Worm (Caenorhabditis elegans) whole organism, L3 larva: ENCODE data around the gene lgc-1.

Experiments used
- R02D3.7 ChIP-seq: fragments of 150-350 bp; optimal IDR thresholded peaks from 2 replicates; lab custom pipeline; 2014; ENCODE audit warnings: missing biosample characterization, missing genetic modification characterization
- ZK546.5 ChIP-seq: sonication (generic microtip); optimal IDR thresholded peaks from 2 replicates; lab custom pipeline; 2017; ENCODE audit warnings: missing biosample characterization, missing genetic modification characterization
- aly-2 ChIP-seq: fragments of 150-350 bp; optimal IDR thresholded peaks from 2 replicates; lab custom pipeline; 2014; ENCODE audit warnings: missing biosample characterization, missing genetic modification characterization
- ama-1 ChIP-seq: fragments of 150-350 bp; optimal IDR thresholded peaks from 2 replicates; lab custom pipeline; 2018
- ceh-16 ChIP-seq: sonication (generic microtip); optimal IDR thresholded peaks from 2 replicates; lab custom pipeline; 2017; ENCODE audit warnings: missing biosample characterization, missing genetic modification characterization
- ceh-28 ChIP-seq: fragments of 150-350 bp; optimal IDR thresholded peaks from 2 replicates; lab custom pipeline; 2014; ENCODE audit warnings: missing biosample characterization, missing genetic modification reagents, missing genetic modification characterization
- daf-12 ChIP-seq: fragments of 150-350 bp; optimal IDR thresholded peaks from 2 replicates; lab custom pipeline; 2014; ENCODE audit warnings: missing biosample characterization, missing genetic modification reagents, missing genetic modification characterization
- egl-27 ChIP-seq: sonication (generic microtip); optimal IDR thresholded peaks from 4 replicates; lab custom pipeline; 2017; ENCODE audit warnings: missing biosample characterization, missing genetic modification reagents, missing genetic modification characterization
- elt-1 ChIP-seq: fragments of 150-350 bp; optimal IDR thresholded peaks from 2 replicates; lab custom pipeline; 2014; ENCODE audit warnings: missing biosample characterization, missing genetic modification characterization
- elt-2 ChIP-seq: sonication (generic microtip); optimal IDR thresholded peaks from 2 replicates; lab custom pipeline; 2016; ENCODE audit warnings: missing genetic modification reagents, mild to moderate bottlenecking, missing genetic modification characterization, missing compliant biosample characterization
- elt-3 ChIP-seq, 3 experiments: fragments of 150-350 bp in 1 of 3; sonication (generic microtip) in 2 of 3; optimal IDR thresholded peaks; 2 replicates in 2 of 3; 4 replicates in 1 of 3; lab custom pipeline; 2014 to 2017; ENCODE audit warnings: missing biosample characterization in 3 of 3, missing genetic modification characterization in 3 of 3
- eor-1 ChIP-seq, 2 experiments: fragments of 150-350 bp; optimal IDR thresholded peaks; 2 replicates each; lab custom pipeline; 2014 to 2018; ENCODE audit warnings: missing biosample characterization in 2 of 2, missing genetic modification characterization in 2 of 2
- fkh-10 ChIP-seq: sonication (generic microtip); optimal IDR thresholded peaks from 2 replicates; lab custom pipeline; 2017; ENCODE audit warnings: missing biosample characterization, missing genetic modification reagents, missing genetic modification characterization
- fos-1 ChIP-seq: fragments of 150-350 bp; optimal IDR thresholded peaks from 2 replicates; lab custom pipeline; 2014; ENCODE audit warnings: missing biosample characterization, missing genetic modification characterization
- jun-1 ChIP-seq: fragments of 150-350 bp; optimal IDR thresholded peaks from 2 replicates; lab custom pipeline; 2014; ENCODE audit warnings: missing biosample characterization, missing genetic modification reagents, missing genetic modification characterization
- lin-15B ChIP-seq: fragments of 150-350 bp; optimal IDR thresholded peaks from 2 replicates; lab custom pipeline; 2014; ENCODE audit warnings: missing biosample characterization, missing genetic modification characterization
- lsy-12 ChIP-seq: sonication (generic microtip); optimal IDR thresholded peaks from 2 replicates; lab custom pipeline; 2016; ENCODE audit warnings: mild to moderate bottlenecking, missing genetic modification characterization, missing compliant biosample characterization
- mdl-1 ChIP-seq: fragments of 150-350 bp; optimal IDR thresholded peaks from 2 replicates; lab custom pipeline; 2014; ENCODE audit warnings: missing biosample characterization, missing genetic modification characterization
- mml-1 ChIP-seq: fragments of 150-350 bp; sonication (generic microtip); optimal IDR thresholded peaks from 3 replicates; lab custom pipeline; 2014; ENCODE audit warnings: missing biosample characterization, missing genetic modification characterization
- nhr-12 ChIP-seq: fragments of 150-350 bp; optimal IDR thresholded peaks from 2 replicates; lab custom pipeline; 2014; ENCODE audit warnings: missing biosample characterization, missing genetic modification characterization
- nhr-23 ChIP-seq: fragments of 150-350 bp; optimal IDR thresholded peaks from 2 replicates; lab custom pipeline; 2014; ENCODE audit warnings: missing biosample characterization, missing genetic modification reagents, missing genetic modification characterization
- nhr-237 ChIP-seq: fragments of 150-350 bp; optimal IDR thresholded peaks from 2 replicates; lab custom pipeline; 2014; ENCODE audit warnings: missing biosample characterization, missing genetic modification characterization
- nhr-25 ChIP-seq: sonication (generic microtip); optimal IDR thresholded peaks from 2 replicates; lab custom pipeline; 2017; ENCODE audit warnings: missing biosample characterization, missing genetic modification characterization
- nhr-28 ChIP-seq: fragments of 150-350 bp; optimal IDR thresholded peaks from 2 replicates; lab custom pipeline; 2014; ENCODE audit warnings: missing biosample characterization, missing genetic modification characterization
- nhr-43 ChIP-seq: sonication (generic microtip); optimal IDR thresholded peaks from 2 replicates; lab custom pipeline; 2016; ENCODE audit warnings: mild to moderate bottlenecking, missing genetic modification characterization, missing compliant biosample characterization; ENCODE audit not compliant: poor library complexity, severe bottlenecking
- nhr-67 ChIP-seq: fragments of 150-350 bp; optimal IDR thresholded peaks from 2 replicates; lab custom pipeline; 2014; ENCODE audit warnings: missing biosample characterization, missing genetic modification characterization
- nhr-76 ChIP-seq: fragments of 150-350 bp; sonication (generic microtip); optimal IDR thresholded peaks from 5 replicates; lab custom pipeline; 2014; ENCODE audit warnings: missing biosample characterization, missing genetic modification characterization
- nhr-77 ChIP-seq: fragments of 150-350 bp; optimal IDR thresholded peaks from 2 replicates; lab custom pipeline; 2014; ENCODE audit warnings: missing biosample characterization, missing genetic modification characterization
- pqm-1 ChIP-seq: fragments of 150-350 bp; optimal IDR thresholded peaks from 2 replicates; lab custom pipeline; 2017; ENCODE audit warnings: missing biosample characterization, missing genetic modification characterization, inconsistent platforms
- sea-2 ChIP-seq: fragments of 150-350 bp; sonication (generic microtip); optimal IDR thresholded peaks from 4 replicates; lab custom pipeline; 2014; ENCODE audit warnings: missing biosample characterization, missing genetic modification reagents, missing genetic modification characterization
- snpc-4 ChIP-seq: fragments of 150-350 bp; optimal IDR thresholded peaks from 2 replicates; lab custom pipeline; 2014; ENCODE audit warnings: missing biosample characterization, missing genetic modification characterization
- tbx-2 ChIP-seq: sonication (generic microtip); optimal IDR thresholded peaks from 2 replicates; lab custom pipeline; 2016; ENCODE audit warnings: mild to moderate bottlenecking, missing genetic modification characterization, missing compliant biosample characterization
- unc-39 ChIP-seq: sonication (generic microtip); optimal IDR thresholded peaks from 4 replicates; lab custom pipeline; 2017; ENCODE audit warnings: missing biosample characterization, missing genetic modification characterization
- unc-62 ChIP-seq: fragments of 150-350 bp; sonication (generic microtip); optimal IDR thresholded peaks from 4 replicates; lab custom pipeline; 2014; ENCODE audit warnings: missing biosample characterization, missing genetic modification reagents, missing genetic modification characterization
- ztf-11 ChIP-seq: fragments of 150-350 bp; optimal IDR thresholded peaks from 2 replicates; lab custom pipeline; 2014; ENCODE audit warnings: missing biosample characterization, missing genetic modification characterization

lgc-1 gene

ce11 chrV:4109873-4110272 lies 25.0 kb upstream of the lgc-1 start, which contains the start of gene clc-18:
Gene clc-18 (minus strand): TSS chrV:4109973.
- TF ChIP-seq fkh-10 (GFP tag; lab: Kevin White, UChicago) (no peak), ZK546.5 (tag; lab: Kevin White, UChicago) (no peak), mml-1 (no peak), nhr-77 (no peak), sea-2 (GFP tag; lab: Kevin White, UChicago) (no peak), nhr-67 (tag; lab: Kevin White, UChicago) (no peak), nhr-25 (tag; lab: Kevin White, UChicago) (no peak), nhr-12 (tag; lab: Kevin White, UChicago) (no peak), fos-1 (no peak), nhr-237 (tag; lab: Kevin White, UChicago) (no peak), unc-62 (GFP tag; lab: Kevin White, UChicago) (no peak), elt-2 (tag; lab: Kevin White, UChicago) (no peak), unc-39 (tag; lab: Kevin White, UChicago) (no peak), R02D3.7 (tag; lab: Kevin White, UChicago) (no peak), lin-15B (tag; lab: Kevin White, UChicago) (no peak), daf-12 (tag; lab: Kevin White, UChicago) (no peak), ceh-28 (tag; lab: Kevin White, UChicago) (no peak), nhr-43 (tag; lab: Kevin White, UChicago) (no peak), nhr-23 (no peak), jun-1 (tag; lab: Kevin White, UChicago) (no peak)

ce11 chrV:4112516-4112915 lies 22.3 kb upstream of the lgc-1 start, which contains the start of gene srw-134:
Gene srw-134 (minus strand): TSS chrV:4112616.
- TF ChIP-seq eor-1 (tag; optimal IDR thresholded peaks at IDR 0.05; lab: Kevin White, UChicago), result no peak
- TF ChIP-seq nhr-28, result no peak
- no peak for TF ChIP-seq nhr-43 (tag; lab: Kevin White, UChicago)
- TF ChIP-seq ceh-16, result no peak
- no peak for TF ChIP-seq R02D3.7 (tag; lab: Kevin White, UChicago)
- TF ChIP-seq elt-3 (tag; optimal IDR thresholded peaks at IDR 0.05; lab: Kevin White, UChicago), result no peak
- TF ChIP-seq nhr-76 (tag; lab: Kevin White, UChicago), result no peak
- no peak for TF ChIP-seq elt-1 (tag; lab: Kevin White, UChicago)
- no peak for TF ChIP-seq nhr-25 (tag; lab: Kevin White, UChicago)
- no peak for TF ChIP-seq mml-1
- TF ChIP-seq nhr-67 (tag; lab: Kevin White, UChicago), result no peak
- no peak for TF ChIP-seq lsy-12 (tag; lab: Kevin White, UChicago)
- TF ChIP-seq daf-12 (tag; lab: Kevin White, UChicago), result no peak
- TF ChIP-seq aly-2 (tag; lab: Kevin White, UChicago), result no peak
- TF ChIP-seq jun-1 (tag; lab: Kevin White, UChicago), result no peak
- no peak for TF ChIP-seq nhr-12 (tag; lab: Kevin White, UChicago)
- TF ChIP-seq ceh-28 (tag; lab: Kevin White, UChicago), result no peak

- TF ChIP-seq eor-1 (tag; optimal IDR thresholded peaks at IDR 0.05; lab: Kevin White, UChicago) (no peak), nhr-67 (tag; lab: Kevin White, UChicago) (no peak), nhr-77 (no peak), ZK546.5 (tag; lab: Kevin White, UChicago) (no peak), ztf-11 (tag; lab: Kevin White, UChicago) (no peak), R02D3.7 (tag; lab: Kevin White, UChicago) (no peak), ceh-16 (no peak), jun-1 (tag; lab: Kevin White, UChicago) (no peak), tbx-2 (tag; lab: Kevin White, UChicago) (no peak)
- TF ChIP-seq, all 47 proteins: peak for 0
Observed at ce11 chrV:4114627-4115026, 20.2 kb upstream of the lgc-1 start, which contains the start of gene srw-133. Gene srw-133 (minus strand): TSS chrV:4114727.

- TF ChIP-seq mml-1 (no peak), sea-2 (GFP tag; lab: Kevin White, UChicago) (no peak), ama-1 (lab: Kevin White, UChicago) (no peak), snpc-4 (tag; lab: Kevin White, UChicago) (no peak), nhr-12 (tag; lab: Kevin White, UChicago) (no peak), pqm-1 (no peak), elt-1 (tag; lab: Kevin White, UChicago) (no peak), nhr-77 (no peak), ceh-16 (no peak), eor-1 (tag; optimal IDR thresholded peaks at IDR 0.05; lab: Kevin White, UChicago) (no peak), egl-27 (tag; lab: Kevin White, UChicago) (no peak), mdl-1 (tag; lab: Kevin White, UChicago) (no peak)
- TF ChIP-seq, all 47 proteins: peak for 0
Observed at ce11 chrV:4116071-4116470, 18.8 kb upstream of the lgc-1 start, which contains the start of gene T05B4.8. Gene T05B4.8 (minus strand): TSS chrV:4116171.
